Worm (Caenorhabditis elegans) whole organism, late embryonic: Measurements from ENCODE around the gene eef-1A.1.
"Not testable (repeated sequence)": the region's sequence is repeated elsewhere in the genome, so short reads cannot be mapped to it uniquely, and the experiment has no call there.

Experiments
- C38D4.7 ChIP-seq: fragments of 200-800 bp; sonication (Bioruptor generic); optimal IDR thresholded peaks from 2 replicates; lab custom pipeline; 2018; ENCODE audit warnings: mild to moderate bottlenecking, missing genetic modification characterization, moderate library complexity, missing compliant biosample characterization
- T23F11.4 ChIP-seq: fragments of 200-800 bp; sonication (Bioruptor generic); optimal IDR thresholded peaks from 2 replicates; lab custom pipeline; 2018; ENCODE audit warnings: mild to moderate bottlenecking, missing genetic modification characterization, missing compliant biosample characterization
- ceh-14 ChIP-seq: sonication (generic microtip); optimal IDR thresholded peaks from 2 replicates; lab custom pipeline; 2016; ENCODE audit warnings: missing genotype, missing genetic modification characterization, missing compliant biosample characterization
- ceh-18 ChIP-seq: sonication (generic microtip); optimal IDR thresholded peaks from 2 replicates; lab custom pipeline; 2016; ENCODE audit warnings: missing genetic modification characterization, missing compliant biosample characterization
- ceh-2 ChIP-seq: sonication (generic microtip); optimal IDR thresholded peaks from 2 replicates; lab custom pipeline; 2016; ENCODE audit warnings: missing genotype, missing genetic modification characterization, missing compliant biosample characterization
- ceh-22 ChIP-seq: sonication (generic microtip); optimal IDR thresholded peaks from 2 replicates; lab custom pipeline; 2017; ENCODE audit warnings: missing biosample characterization, missing genetic modification characterization
- ceh-31 ChIP-seq: sonication (generic microtip); optimal IDR thresholded peaks from 2 replicates; lab custom pipeline; 2016; ENCODE audit warnings: missing genetic modification characterization, missing compliant biosample characterization
- ceh-34 ChIP-seq: sonication (generic microtip); optimal IDR thresholded peaks from 2 replicates; lab custom pipeline; 2016; ENCODE audit warnings: mild to moderate bottlenecking, missing genetic modification characterization, missing compliant biosample characterization
- dmd-4 ChIP-seq: sonication (generic microtip); optimal IDR thresholded peaks from 2 replicates; lab custom pipeline; 2016; ENCODE audit warnings: borderline replicate concordance, missing genetic modification characterization, missing compliant biosample characterization
- elt-2 ChIP-seq: sonication (generic microtip); optimal IDR thresholded peaks from 2 replicates; lab custom pipeline; 2016; ENCODE audit warnings: missing genetic modification reagents, missing genetic modification characterization, missing compliant biosample characterization
- elt-4 ChIP-seq: sonication (generic microtip); optimal IDR thresholded peaks from 2 replicates; lab custom pipeline; 2016; ENCODE audit warnings: missing genetic modification characterization, missing compliant biosample characterization
- ets-4 ChIP-seq: sonication (generic microtip); optimal IDR thresholded peaks from 2 replicates; lab custom pipeline; 2016; ENCODE audit warnings: missing genetic modification characterization, missing compliant biosample characterization
- eyg-1 ChIP-seq: sonication (generic microtip); optimal IDR thresholded peaks from 2 replicates; lab custom pipeline; 2016; ENCODE audit warnings: missing genotype, missing genetic modification characterization, missing compliant biosample characterization
- fax-1 ChIP-seq: sonication (generic microtip); optimal IDR thresholded peaks from 2 replicates; lab custom pipeline; 2016; ENCODE audit warnings: missing genotype, missing genetic modification characterization, missing compliant biosample characterization
- fkh-10 ChIP-seq: fragments of 150-350 bp; optimal IDR thresholded peaks from 2 replicates; lab custom pipeline; 2014; ENCODE audit warnings: missing biosample characterization, missing genetic modification reagents, missing genetic modification characterization
- hlh-15 ChIP-seq: sonication (generic microtip); optimal IDR thresholded peaks from 2 replicates; lab custom pipeline; 2016; ENCODE audit warnings: missing genetic modification characterization, missing compliant biosample characterization
- hlh-30 ChIP-seq: sonication (generic microtip); optimal IDR thresholded peaks from 2 replicates; lab custom pipeline; 2017; ENCODE audit warnings: antibody characterized with exemption, missing genetic modification characterization, missing compliant biosample characterization; ENCODE audit not compliant: insufficient read depth
- hlh-8 ChIP-seq: sonication (generic microtip); optimal IDR thresholded peaks from 2 replicates; lab custom pipeline; 2016; ENCODE audit warnings: missing genotype, missing genetic modification characterization, missing compliant biosample characterization
- lim-6 ChIP-seq: sonication (generic microtip); optimal IDR thresholded peaks from 2 replicates; lab custom pipeline; 2016; ENCODE audit warnings: missing genetic modification characterization, missing compliant biosample characterization
- nfya-1 ChIP-seq: sonication (generic microtip); optimal IDR thresholded peaks from 2 replicates; lab custom pipeline; 2017; ENCODE audit warnings: missing genetic modification characterization, mild to moderate bottlenecking, missing compliant biosample characterization, antibody characterized with exemption, moderate library complexity
- npax-4 ChIP-seq: sonication (generic microtip); optimal IDR thresholded peaks from 2 replicates; lab custom pipeline; 2016; ENCODE audit warnings: missing genetic modification characterization, missing compliant biosample characterization
- odd-2 ChIP-seq: sonication (generic microtip); optimal IDR thresholded peaks from 2 replicates; lab custom pipeline; 2017; ENCODE audit warnings: antibody characterized with exemption, mild to moderate bottlenecking, missing genetic modification characterization, missing compliant biosample characterization
- pag-3 ChIP-seq: sonication (generic microtip); optimal IDR thresholded peaks from 2 replicates; lab custom pipeline; 2016; ENCODE audit warnings: missing compliant biosample characterization, missing genetic modification characterization, borderline replicate concordance
- pat-9 ChIP-seq: fragments of 200-800 bp; sonication (Bioruptor generic); optimal IDR thresholded peaks from 2 replicates; lab custom pipeline; 2018; ENCODE audit warnings: mild to moderate bottlenecking, missing genetic modification characterization, moderate library complexity, missing compliant biosample characterization
- pax-1 ChIP-seq: fragments of 150-350 bp; optimal IDR thresholded peaks from 2 replicates; lab custom pipeline; 2014; ENCODE audit warnings: missing biosample characterization, missing genetic modification characterization
- pros-1 ChIP-seq: fragments of 150-350 bp; optimal IDR thresholded peaks from 2 replicates; lab custom pipeline; 2014; ENCODE audit warnings: missing biosample characterization, missing genetic modification reagents, missing genetic modification characterization
- ref-2 ChIP-seq: sonication (generic microtip); optimal IDR thresholded peaks from 2 replicates; lab custom pipeline; 2016; ENCODE audit warnings: missing genetic modification characterization, missing compliant biosample characterization
- rnt-1 ChIP-seq: sonication (generic microtip); optimal IDR thresholded peaks from 2 replicates; lab custom pipeline; 2016; ENCODE audit warnings: missing genetic modification characterization, missing compliant biosample characterization
- sox-4 ChIP-seq: sonication (generic microtip); optimal IDR thresholded peaks from 2 replicates; lab custom pipeline; 2017; ENCODE audit warnings: mild to moderate bottlenecking, missing genetic modification characterization, inconsistent platforms, missing compliant biosample characterization
- tbx-2 ChIP-seq: sonication (generic microtip); optimal IDR thresholded peaks from 2 replicates; lab custom pipeline; 2016; ENCODE audit warnings: missing genetic modification characterization, missing compliant biosample characterization
- unc-42 ChIP-seq: sonication (generic microtip); optimal IDR thresholded peaks from 2 replicates; lab custom pipeline; 2016; ENCODE audit warnings: missing genotype, missing genetic modification characterization, missing compliant biosample characterization
- unc-55 ChIP-seq: sonication (generic microtip); optimal IDR thresholded peaks from 2 replicates; lab custom pipeline; 2017; ENCODE audit warnings: missing biosample characterization, missing genetic modification reagents, missing genetic modification characterization

Gene eef-1A.1

ce11 chrIII:6988060-6988459 is 16.5 kb upstream of the eef-1A.1 start:
- TF ChIP-seq ceh-18 (tag; lab: Kevin White, UChicago) = peak; percentile 78
- TF ChIP-seq lim-6 (tag; lab: Kevin White, UChicago) = no peak

DNA sequence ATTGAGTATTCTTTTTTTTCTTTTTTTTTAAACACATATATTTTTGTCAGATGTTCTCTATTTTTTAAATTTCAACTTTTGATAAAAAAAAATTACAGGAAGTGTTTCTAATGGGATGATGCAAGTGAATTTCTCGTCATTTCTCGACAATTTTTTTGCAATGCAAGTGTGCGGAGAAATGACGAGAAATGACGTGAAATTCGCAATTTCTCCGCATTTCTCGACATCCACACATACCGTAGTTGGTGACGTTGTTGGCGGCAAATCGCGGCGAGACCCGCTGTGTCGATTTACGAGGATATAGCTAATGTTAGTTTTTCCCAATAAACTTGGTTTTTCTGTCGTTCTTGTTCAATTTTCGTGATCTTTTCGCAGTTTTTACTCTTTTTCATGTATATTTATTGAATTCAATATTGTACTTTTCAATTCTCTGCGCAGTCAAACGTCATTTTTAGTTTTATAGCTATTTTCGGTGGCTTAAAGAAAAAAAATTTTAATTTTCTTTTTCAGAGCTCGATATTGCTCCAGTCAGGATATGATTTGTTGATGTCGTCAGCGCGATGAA is 10.6 kb upstream of the eef-1A.1 start, which contains the start of gene F31E3.6:
F31E3.6 (plus strand) TSS at position 93 of the 565 bp plus-strand sequence.
- TF ChIP-seq pax-1; sox-4 (tag; lab: Kevin White, UChicago); odd-2 (tag; lab: Kevin White, UChicago): not testable (repeated sequence)

DNA sequence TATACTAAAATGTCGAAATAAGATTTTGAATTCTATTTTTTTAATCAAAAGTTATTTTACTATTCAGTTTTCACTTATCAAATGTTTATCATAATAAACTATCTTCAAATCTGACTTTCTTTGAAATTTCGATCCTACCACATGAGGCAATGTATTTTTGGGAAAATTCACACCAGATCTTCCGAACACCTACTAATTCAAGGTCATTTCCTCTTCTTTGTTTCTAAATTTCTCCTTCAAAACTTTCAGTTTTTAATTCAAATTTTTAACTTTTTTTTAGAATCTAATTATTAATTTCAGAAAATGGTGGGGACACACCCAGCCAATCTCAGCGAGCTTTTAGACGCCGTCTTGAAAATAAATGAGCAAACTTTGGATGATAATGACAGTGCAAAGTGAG is 8.1 kb upstream of the eef-1A.1 start, which contains the start of gene ceh-20:
ceh-20 (plus strand) TSS at position 301 of the 400 bp plus-strand sequence.
- TF ChIP-seq T23F11.4 = no peak
- no peak for TF ChIP-seq elt-4 (tag; lab: Kevin White, UChicago)
- no peak for TF ChIP-seq nfya-1

ce11 chrIII:6978875-6979274 is 7.4 kb upstream of the eef-1A.1 start:
- TF ChIP-seq ref-2 (peak; percentile 62), hlh-30 (tag; lab: Kevin White, UChicago) (peak; percentile 56), tbx-2 (tag; lab: Kevin White, UChicago) (peak; percentile 60), pat-9 (tag; lab: Kevin White, UChicago) (peak; percentile 10), ceh-34 (tag; lab: Kevin White, UChicago) (peak; percentile 37), elt-2 (tag; lab: Kevin White, UChicago) (no peak), unc-55 (GFP tag; lab: Kevin White, UChicago) (peak; percentile 100), rnt-1 (peak; percentile 39), ceh-2 (tag; lab: Kevin White, UChicago) (no peak), T23F11.4 (no peak), ceh-31 (tag; lab: Kevin White, UChicago) (peak; percentile 65), nfya-1 (peak; percentile 60), npax-4 (tag; lab: Kevin White, UChicago) (no peak), ceh-22 (tag; lab: Kevin White, UChicago) (no peak), ceh-18 (tag; lab: Kevin White, UChicago) (peak; percentile 18), hlh-8 (tag; lab: Kevin White, UChicago) (peak; percentile 94)

ce11 chrIII:6974952-6975351 is 3.4 kb upstream of the eef-1A.1 start:
- TF ChIP-seq ceh-34 (tag; lab: Kevin White, UChicago) (no peak), fax-1 (no peak), pros-1 (tag; lab: Kevin White, UChicago) (no peak), ets-4 (tag; lab: Kevin White, UChicago) (no peak), unc-42 (tag; lab: Kevin White, UChicago) (no peak), rnt-1 (no peak), pag-3 (tag; lab: Kevin White, UChicago) (no peak), ceh-14 (no peak), ceh-31 (tag; lab: Kevin White, UChicago) (no peak), tbx-2 (tag; lab: Kevin White, UChicago) (no peak), dmd-4 (tag; lab: Kevin White, UChicago) (no peak), C38D4.7 (no peak), hlh-15 (tag; lab: Kevin White, UChicago) (no peak), fkh-10 (GFP tag; lab: Kevin White, UChicago) (no peak), sox-4 (tag; lab: Kevin White, UChicago) (no peak), eyg-1 (tag; lab: Kevin White, UChicago) (no peak)
